Worm (Caenorhabditis elegans) whole organism, mixed stage, embryonic: Measurements from ENCODE around the gene rab-7.

Source experiments
- M03D4.4 ChIP-seq: sonication (generic microtip); optimal IDR thresholded peaks from 2 replicates; lab custom pipeline; 2017; ENCODE audit warnings: mild to moderate bottlenecking, missing genetic modification characterization, missing compliant biosample characterization
- bed-3 ChIP-seq: fragments of 200-800 bp; sonication (Bioruptor generic); optimal IDR thresholded peaks from 3 replicates; lab custom pipeline; 2018; ENCODE audit warnings: mild to moderate bottlenecking, missing genetic modification characterization, moderate library complexity, missing compliant biosample characterization
- blmp-1 ChIP-seq: fragments of 150-350 bp; optimal IDR thresholded peaks from 2 replicates; lab custom pipeline; 2014; ENCODE audit warnings: missing biosample characterization, missing genetic modification characterization
- ceh-39 ChIP-seq: fragments of 150-350 bp; optimal IDR thresholded peaks from 2 replicates; lab custom pipeline; 2014; ENCODE audit warnings: missing biosample characterization, missing genetic modification characterization
- ceh-43 ChIP-seq: fragments of 200-800 bp; sonication (Bioruptor generic); optimal IDR thresholded peaks from 2 replicates; lab custom pipeline; 2018; ENCODE audit warnings: mild to moderate bottlenecking, missing genetic modification characterization, moderate library complexity, missing compliant biosample characterization
- ceh-83 ChIP-seq: fragments of 200-800 bp; sonication (Bioruptor generic); optimal IDR thresholded peaks from 2 replicates; lab custom pipeline; 2018; ENCODE audit warnings: mild to moderate bottlenecking, missing genetic modification characterization, missing compliant biosample characterization
- ces-1 ChIP-seq: fragments of 150-350 bp; optimal IDR thresholded peaks from 2 replicates; lab custom pipeline; 2014; ENCODE audit warnings: missing biosample characterization, missing genetic modification reagents, missing genetic modification characterization
- cnd-1 ChIP-seq: fragments of 200-800 bp; sonication (Bioruptor generic); optimal IDR thresholded peaks from 2 replicates; lab custom pipeline; 2018; ENCODE audit warnings: mild to moderate bottlenecking, missing genetic modification characterization, missing compliant biosample characterization
- drap-1 ChIP-seq: fragments of 200-800 bp; sonication (Bioruptor generic); optimal IDR thresholded peaks from 3 replicates; lab custom pipeline; 2018; ENCODE audit warnings: mild to moderate bottlenecking, missing genetic modification characterization, missing compliant biosample characterization
- elt-1 ChIP-seq: sonication (generic microtip); optimal IDR thresholded peaks from 2 replicates; lab custom pipeline; 2017; ENCODE audit warnings: missing genetic modification characterization, mild to moderate bottlenecking, missing compliant biosample characterization, antibody characterized with exemption, moderate library complexity, borderline replicate concordance; ENCODE audit not compliant: insufficient read depth
- flh-1 ChIP-seq: fragments of 200-800 bp; sonication (Bioruptor generic); optimal IDR thresholded peaks from 2 replicates; lab custom pipeline; 2018; ENCODE audit warnings: mild to moderate bottlenecking, missing genetic modification characterization, moderate library complexity, missing compliant biosample characterization
- ham-2 ChIP-seq: fragments of 200-800 bp; sonication (Bioruptor generic); optimal IDR thresholded peaks from 2 replicates; lab custom pipeline; 2018; ENCODE audit warnings: mild to moderate bottlenecking, missing genetic modification characterization, missing compliant biosample characterization
- hlh-1 ChIP-seq: fragments of 150-350 bp; optimal IDR thresholded peaks from 2 replicates; lab custom pipeline; 2014; ENCODE audit warnings: missing biosample characterization, missing genetic modification reagents, missing genetic modification characterization
- lin-13 ChIP-seq: fragments of 150-350 bp; optimal IDR thresholded peaks from 2 replicates; lab custom pipeline; 2014; ENCODE audit warnings: missing biosample characterization, missing genetic modification characterization
- lin-32 ChIP-seq: fragments of 200-800 bp; sonication (Bioruptor generic); optimal IDR thresholded peaks from 2 replicates; lab custom pipeline; 2018; ENCODE audit warnings: mild to moderate bottlenecking, missing genetic modification characterization, missing compliant biosample characterization
- lsy-2 ChIP-seq: fragments of 150-350 bp; optimal IDR thresholded peaks from 2 replicates; lab custom pipeline; 2014; ENCODE audit warnings: missing biosample characterization, missing genetic modification characterization
- mep-1 ChIP-seq: fragments of 150-350 bp; optimal IDR thresholded peaks from 2 replicates; lab custom pipeline; 2017; ENCODE audit warnings: missing biosample characterization, missing genetic modification reagents, missing genetic modification characterization, inconsistent platforms
- mls-2 ChIP-seq: sonication (generic microtip); optimal IDR thresholded peaks from 2 replicates; lab custom pipeline; 2016; ENCODE audit warnings: mild to moderate bottlenecking, missing genetic modification characterization, moderate library complexity, missing compliant biosample characterization
- nhr-12 ChIP-seq: fragments of 150-350 bp; optimal IDR thresholded peaks from 2 replicates; lab custom pipeline; 2014; ENCODE audit warnings: missing biosample characterization, missing genetic modification characterization
- nhr-2 ChIP-seq: fragments of 150-350 bp; optimal IDR thresholded peaks from 2 replicates; lab custom pipeline; 2014; ENCODE audit warnings: missing biosample characterization, missing genetic modification characterization
- nhr-237 ChIP-seq: fragments of 150-350 bp; optimal IDR thresholded peaks from 2 replicates; lab custom pipeline; 2014; ENCODE audit warnings: missing biosample characterization, missing genetic modification characterization
- nhr-76 ChIP-seq: sonication (generic microtip); optimal IDR thresholded peaks from 2 replicates; lab custom pipeline; 2017; ENCODE audit warnings: missing biosample characterization, missing genetic modification characterization
- pha-4 ChIP-seq: fragments of 150-350 bp; optimal IDR thresholded peaks from 2 replicates; lab custom pipeline; 2018; ENCODE audit warnings: missing biosample characterization, missing genetic modification reagents, missing genetic modification characterization
- sem-2 ChIP-seq: fragments of 200-800 bp; sonication (Bioruptor generic); optimal IDR thresholded peaks from 2 replicates; lab custom pipeline; 2018; ENCODE audit warnings: mild to moderate bottlenecking, missing genetic modification characterization, missing compliant biosample characterization
- snpc-4 ChIP-seq: fragments of 150-350 bp; optimal IDR thresholded peaks from 2 replicates; lab custom pipeline; 2014; ENCODE audit warnings: missing biosample characterization, missing genetic modification characterization
- sptf-1 ChIP-seq: sonication (generic microtip); optimal IDR thresholded peaks from 2 replicates; lab custom pipeline; 2017; ENCODE audit warnings: mild to moderate bottlenecking, missing genetic modification characterization, moderate library complexity, missing compliant biosample characterization
- unc-62 ChIP-seq: fragments of 150-350 bp; optimal IDR thresholded peaks from 2 replicates; lab custom pipeline; 2014; ENCODE audit warnings: missing biosample characterization, missing genetic modification reagents, missing genetic modification characterization
- zip-8 ChIP-seq: fragments of 150-350 bp; optimal IDR thresholded peaks from 2 replicates; lab custom pipeline; 2014; ENCODE audit warnings: missing biosample characterization, missing genetic modification characterization
- ztf-11 ChIP-seq: fragments of 150-350 bp; optimal IDR thresholded peaks from 2 replicates; lab custom pipeline; 2014; ENCODE audit warnings: missing biosample characterization, missing genetic modification characterization

rab-7 gene

DNA sequence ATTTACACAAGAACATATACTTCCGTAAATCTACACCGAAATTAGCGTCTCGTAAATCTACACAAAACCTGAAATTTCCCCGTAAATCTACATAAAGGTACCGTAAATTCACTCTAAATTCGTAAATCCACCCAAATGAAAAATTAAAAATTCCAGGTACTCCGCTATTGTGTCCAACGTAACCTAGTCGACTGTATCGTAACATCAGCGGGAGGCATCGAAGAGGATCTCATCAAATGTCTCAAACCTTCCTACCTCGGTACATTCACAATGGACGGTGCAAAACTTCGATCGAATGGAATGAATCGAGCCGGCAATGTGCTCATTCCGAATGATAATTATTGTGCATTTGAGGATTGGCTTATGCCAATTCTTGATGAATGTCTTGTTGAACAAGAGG, 28.2 kb upstream of the rab-7 start:
- no peak for TF ChIP-seq ceh-83 (GFP tag; lab: Kevin White, UChicago)
- TF ChIP-seq lin-32 (GFP tag; lab: Kevin White, UChicago), result no peak

DNA sequence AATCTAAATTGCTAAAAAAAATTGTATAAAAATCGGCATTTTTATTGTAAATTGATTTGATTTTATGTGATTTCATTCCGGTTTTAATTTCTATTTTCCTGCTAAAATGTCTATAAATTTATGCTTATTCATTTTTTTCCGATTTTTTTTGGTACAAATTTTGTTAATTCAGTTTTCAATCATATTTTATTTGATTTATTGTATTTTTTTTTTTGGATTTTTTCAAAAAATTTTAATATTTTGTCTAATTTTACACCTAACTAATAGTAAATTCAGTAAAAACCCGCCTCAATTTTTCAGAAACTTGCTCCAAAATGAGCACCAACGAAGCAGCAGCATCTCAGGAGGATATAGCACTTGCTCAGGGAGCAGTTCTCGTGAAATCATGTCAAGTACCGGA, 26.0 kb upstream of the rab-7 start, which contains the start of gene dhps-1:
dhps-1 (plus strand) TSS at position 301 of the 400 bp plus-strand sequence.
- TF ChIP-seq ceh-83 (GFP tag; lab: Kevin White, UChicago) (no peak), sem-2 (no peak), cnd-1 (tag; lab: Kevin White, UChicago) (no peak), drap-1 (GFP tag; lab: Kevin White, UChicago) (no peak), M03D4.4 (tag; lab: Kevin White, UChicago) (no peak), ham-2 (GFP tag; lab: Kevin White, UChicago) (no peak), bed-3 (GFP tag; lab: Kevin White, UChicago) (no peak), nhr-12 (tag; lab: Kevin White, UChicago) (no peak), zip-8 (tag; lab: Kevin White, UChicago) (no peak), mls-2 (tag; lab: Kevin White, UChicago) (no peak), blmp-1 (tag; lab: Kevin White, UChicago) (no peak), flh-1 (GFP tag; lab: Kevin White, UChicago) (no peak), snpc-4 (no peak), ces-1 (no peak)

- TF ChIP-seq hlh-1 (tag; lab: Kevin White, UChicago) (no peak), nhr-237 (no peak), lin-13 (tag; lab: Kevin White, UChicago) (no peak), mep-1 (tag; lab: Kevin White, UChicago) (no peak)
- TF ChIP-seq, all 35 proteins: peak for 0
Measured at ce11 chrII:11988724-11989123, 22.0 kb upstream of the rab-7 start, which contains the start of gene Y17G7B.3. Y17G7B.3 (plus strand) TSS chrII:11989024.

DNA sequence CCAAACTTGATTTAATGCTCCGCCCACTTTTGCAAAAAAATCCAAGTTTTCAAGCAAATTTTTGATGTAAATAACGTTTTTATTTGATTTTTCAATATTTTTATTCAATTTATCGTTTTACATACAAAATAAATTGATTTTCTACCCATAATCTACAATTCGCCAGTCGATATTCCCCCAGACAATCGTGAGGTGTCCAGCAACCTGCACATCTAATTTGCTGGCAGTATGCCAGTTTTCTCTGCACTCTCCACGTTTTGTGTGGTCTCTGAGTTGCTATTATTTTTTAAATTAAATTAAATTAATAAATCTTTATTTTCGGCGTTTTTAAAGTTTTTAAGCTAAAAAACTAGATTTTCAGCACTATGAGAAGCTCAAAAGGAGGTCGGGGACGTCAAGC, 13.4 kb upstream of the rab-7 start:
- TF ChIP-seq ces-1 (peak; percentile 98), nhr-12 (tag; lab: Kevin White, UChicago) (no peak), lsy-2 (tag; lab: Kevin White, UChicago) (peak; percentile 80), cnd-1 (tag; lab: Kevin White, UChicago) (no peak), mep-1 (tag; lab: Kevin White, UChicago) (peak; percentile 67), lin-13 (tag; lab: Kevin White, UChicago) (peak; percentile 83), mls-2 (tag; lab: Kevin White, UChicago) (no peak), sptf-1 (tag; lab: Kevin White, UChicago) (peak; percentile 55), hlh-1 (tag; lab: Kevin White, UChicago) (no peak), elt-1 (tag; lab: Kevin White, UChicago) (no peak), nhr-237 (peak; percentile 68), nhr-2 (tag; lab: Kevin White, UChicago) (peak; percentile 43), lin-32 (GFP tag; lab: Kevin White, UChicago) (no peak), zip-8 (tag; lab: Kevin White, UChicago) (no peak), unc-62 (GFP tag; lab: Kevin White, UChicago) (peak; percentile 31), pha-4 (tag; lab: Kevin White, UChicago) (peak; percentile 60), ceh-43 (peak; percentile 22), M03D4.4 (tag; lab: Kevin White, UChicago) (no peak), nhr-76 (no peak), sem-2 (no peak), ham-2 (GFP tag; lab: Kevin White, UChicago) (peak; percentile 33), bed-3 (GFP tag; lab: Kevin White, UChicago) (peak; percentile 6)

DNA sequence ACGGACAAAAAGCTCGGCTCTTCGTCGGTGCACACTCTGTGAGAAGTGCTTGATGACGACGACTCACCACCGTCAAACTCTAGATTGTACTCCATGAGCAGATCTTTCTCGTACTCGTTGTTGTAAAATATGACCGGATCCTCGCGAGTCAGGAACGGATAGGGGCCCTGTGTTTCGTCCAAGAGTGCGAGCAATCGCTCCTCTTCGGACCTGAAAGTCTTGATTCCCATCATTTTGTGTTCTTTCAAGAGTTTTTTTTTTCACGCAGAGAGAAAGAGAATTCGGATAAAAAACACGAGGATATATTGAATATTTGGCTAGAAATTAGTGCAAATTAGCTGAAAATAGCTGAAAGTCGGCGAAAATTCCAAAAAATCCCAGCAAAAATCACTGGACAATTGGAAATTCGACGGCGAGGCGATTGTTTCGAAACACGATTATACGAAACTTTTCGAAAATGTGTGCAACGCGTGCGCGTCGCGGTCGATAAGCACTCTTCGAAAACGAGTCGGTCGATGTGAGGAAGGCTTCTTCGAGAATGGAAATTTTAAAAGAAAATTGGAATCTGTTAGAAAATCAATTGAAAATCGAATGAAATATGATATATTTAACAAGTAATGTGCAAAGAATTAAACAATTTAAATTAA, 12.8 kb upstream of the rab-7 start, which contains the start of the genes ash-2 and Y17G7B.20:
ash-2 (plus strand) TSS at position 390 of the 647 bp plus-strand sequence.
Y17G7B.20 (minus strand) TSS at position 396 of the 647 bp plus-strand sequence.
- no peak for TF ChIP-seq M03D4.4 (tag; lab: Kevin White, UChicago)
- peak; percentile 16 for TF ChIP-seq ztf-11 (tag; lab: Kevin White, UChicago)
- TF ChIP-seq ceh-39 (tag; lab: Kevin White, UChicago), result peak; percentile 100
- peak; percentile 3 for TF ChIP-seq hlh-1 (tag; lab: Kevin White, UChicago)
- TF ChIP-seq lin-13 (tag; lab: Kevin White, UChicago), result peak; percentile 33
- TF ChIP-seq pha-4 (tag; lab: Kevin White, UChicago), result no peak
- no peak for TF ChIP-seq nhr-237
- TF ChIP-seq ces-1, result peak; percentile 29
- TF ChIP-seq lin-32 (GFP tag; lab: Kevin White, UChicago), result no peak
- TF ChIP-seq blmp-1 (tag; lab: Kevin White, UChicago), result no peak
